Fruit fly (Drosophila melanogaster) whole organism, prepupa: ENCODE measurements around the gene ZnT77C.

Experiments used
- CG6792 ChIP-seq: fragments of 200-800 bp; sonication (Bioruptor generic); optimal IDR thresholded peaks from 3 replicates; lab custom pipeline; 2016; ENCODE audit warnings: missing biosample characterization, missing genetic modification characterization
- Hr39 ChIP-seq: fragments of 200-800 bp; sonication (Bioruptor generic); optimal IDR thresholded peaks from 2 replicates; lab custom pipeline; 2016; ENCODE audit warnings: missing biosample characterization, missing genetic modification characterization

dm6 chr3L:20473021-20473799 is 21.5 kb downstream of the ZnT77C start, which contains the start of the genes CG32428 and CG5969:
- TF ChIP-seq Hr39 (peak; percentile 51), CG6792 (GFP tag; lab: Kevin White, UChicago) (peak; percentile 60)
